Worm (Caenorhabditis elegans) whole organism, L4 larva: ENCODE results near the gene emb-8.

Experiments
- ZK546.5 ChIP-seq, 2 experiments: sonication (generic microtip); optimal IDR thresholded peaks; 2 replicates each; lab custom pipeline; 2017; ENCODE audit warnings: missing biosample characterization in 2 of 2, missing genetic modification characterization in 2 of 2
- ama-1 ChIP-seq: fragments of 150-350 bp; optimal IDR thresholded peaks from 2 replicates; lab custom pipeline; 2014; ENCODE audit warnings: inconsistent platforms, mixed read lengths
- ceh-20 ChIP-seq: fragments of 200-800 bp; sonication (Bioruptor generic); IDR thresholded peaks from 2 replicates; pipeline ENCODE4 v1.3.6; 2022; ENCODE audit warnings: missing genetic modification reagents, missing genetic modification characterization, missing compliant biosample characterization
- fkh-10 ChIP-seq: fragments of 150-350 bp; optimal IDR thresholded peaks from 2 replicates; lab custom pipeline; 2014; ENCODE audit warnings: missing biosample characterization, missing genetic modification reagents, missing genetic modification characterization
- mep-1 ChIP-seq: fragments of 150-350 bp; sonication (generic microtip); optimal IDR thresholded peaks from 3 replicates; lab custom pipeline; 2014; ENCODE audit warnings: missing biosample characterization, missing genetic modification characterization
- nhr-25 ChIP-seq: sonication (generic microtip); optimal IDR thresholded peaks from 2 replicates; lab custom pipeline; 2017; ENCODE audit warnings: missing genetic modification characterization, mild to moderate bottlenecking, missing compliant biosample characterization, antibody characterized with exemption, moderate library complexity, borderline replicate concordance; ENCODE audit not compliant: insufficient read depth
- snpc-4 ChIP-seq: fragments of 150-350 bp; optimal IDR thresholded peaks from 2 replicates; lab custom pipeline; 2014; ENCODE audit warnings: missing biosample characterization, missing genetic modification characterization
- unc-62 ChIP-seq, 3 experiments: fragments of 150-350 bp in 1 of 3; sonication (generic microtip); optimal IDR thresholded peaks in 2 of 3; peaks in 1 of 3; 1 replicate in 1 of 3; 2 replicates in 2 of 3; lab custom pipeline; 2014 to 2017; ENCODE audit warnings: missing biosample characterization in 3 of 3, missing genetic modification characterization in 3 of 3, missing genetic modification reagents in 3 of 3, missing genotype in 1 of 3

ce11 chrIII:5171945-5172344 lies 27.5 kb downstream of the emb-8 start, which contains the start of gene prp-19:
- TF ChIP-seq ceh-20 (GFP tag; lab: Robert Waterston, UW) (no peak), unc-62 (GFP tag; optimal IDR thresholded peaks at IDR 0.05 in 1 of 2; lab: Kevin White, UChicago) (no peak), unc-62 (tag; optimal IDR thresholded peaks at IDR 0.05; lab: Kevin White, UChicago) (no peak), fkh-10 (GFP tag; lab: Kevin White, UChicago) (no peak), ZK546.5 (tag; optimal IDR thresholded peaks at IDR 0.05; lab: Kevin White, UChicago) (no peak), mep-1 (tag; lab: Kevin White, UChicago) (no peak), snpc-4 (tag; lab: Kevin White, UChicago) (no peak), ama-1 (lab: Kevin White, UChicago) (no peak), nhr-25 (no peak)
